Worm (Caenorhabditis elegans): ENCODE measurements around the gene M60.4.
A peak's percentile ranks its signal among the peaks of the same experiment; 100 is the strongest.

Gene M60.4

DNA sequence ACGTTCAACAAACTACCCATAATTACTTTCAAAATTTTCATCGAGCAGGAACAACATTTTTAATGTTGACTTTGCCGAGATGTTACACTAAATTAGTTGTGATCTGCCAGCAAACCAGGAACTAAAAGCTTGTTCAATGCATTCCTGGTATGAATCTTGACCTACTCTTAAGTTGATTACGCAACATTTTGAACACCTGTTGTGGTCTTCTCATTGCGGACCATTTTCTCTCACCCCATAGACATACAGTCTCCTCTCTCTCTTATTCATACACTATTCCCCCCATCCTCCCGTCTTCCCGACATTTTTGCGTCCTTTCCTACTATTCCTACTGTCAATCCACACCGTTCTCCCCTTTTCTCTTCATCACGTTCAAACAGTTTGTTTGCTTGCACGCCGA lies 37.4 kb upstream of the M60.4 start:
- TF ChIP-seq mdl-1 (tag; optimal IDR thresholded peaks at IDR 0.05) = no peak
- peak; percentile 35 for TF ChIP-seq pha-4 (tag; optimal IDR thresholded peaks at IDR 0.05)
- no peak for TF ChIP-seq lin-39 (tag; optimal IDR thresholded peaks at IDR 0.05)

DNA sequence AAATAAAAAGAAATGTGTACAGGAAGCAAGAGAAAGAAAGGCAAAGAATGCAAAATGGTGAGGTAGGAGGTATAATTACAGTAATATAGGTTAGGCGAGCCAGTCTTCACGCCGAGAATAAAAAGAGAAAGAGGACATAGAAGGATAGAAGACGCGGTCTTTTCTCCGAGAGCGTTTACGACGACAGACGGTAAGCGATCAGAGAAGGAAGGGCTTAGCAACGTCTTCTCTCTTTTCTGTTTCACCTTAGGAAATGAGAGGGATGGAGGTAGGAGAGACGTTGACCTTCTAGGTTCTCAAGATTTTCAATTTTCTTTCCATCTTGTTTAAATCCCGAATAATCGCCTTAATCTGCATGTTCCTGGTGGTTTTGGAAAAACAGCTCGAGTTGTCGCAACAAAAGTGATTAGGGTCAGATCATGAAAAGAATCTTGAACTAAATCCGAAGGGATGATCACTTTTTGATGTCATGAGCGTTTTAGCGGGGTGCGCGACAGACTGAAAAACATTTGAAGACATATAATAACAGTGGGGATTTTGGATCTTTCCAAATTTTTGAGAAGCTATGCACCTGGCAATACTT lies 34.9 kb upstream of the M60.4 start, which contains the start of gene cutl-29:
TSS of gene cutl-29 (minus strand) at position 51 of the 583 bp plus-strand sequence.
- TF ChIP-seq snpc-4 (tag; optimal IDR thresholded peaks at IDR 0.05) = no peak
- TF ChIP-seq fkh-2 (tag; optimal IDR thresholded peaks at IDR 0.05) = no peak
- TF ChIP-seq nhr-237 (tag; optimal IDR thresholded peaks at IDR 0.05) = no peak
- no peak for TF ChIP-seq ceh-16 (tag; optimal IDR thresholded peaks at IDR 0.05)
- no peak for TF ChIP-seq ceh-28 (tag; optimal IDR thresholded peaks at IDR 0.05)
- TF ChIP-seq elt-2 (tag; optimal IDR thresholded peaks at IDR 0.05) = no peak
- no peak for TF ChIP-seq mdl-1 (tag; optimal IDR thresholded peaks at IDR 0.05)
- TF ChIP-seq egl-27 (tag; optimal IDR thresholded peaks at IDR 0.05) = no peak
- no peak for TF ChIP-seq nhr-23 (tag; optimal IDR thresholded peaks at IDR 0.05)

DNA sequence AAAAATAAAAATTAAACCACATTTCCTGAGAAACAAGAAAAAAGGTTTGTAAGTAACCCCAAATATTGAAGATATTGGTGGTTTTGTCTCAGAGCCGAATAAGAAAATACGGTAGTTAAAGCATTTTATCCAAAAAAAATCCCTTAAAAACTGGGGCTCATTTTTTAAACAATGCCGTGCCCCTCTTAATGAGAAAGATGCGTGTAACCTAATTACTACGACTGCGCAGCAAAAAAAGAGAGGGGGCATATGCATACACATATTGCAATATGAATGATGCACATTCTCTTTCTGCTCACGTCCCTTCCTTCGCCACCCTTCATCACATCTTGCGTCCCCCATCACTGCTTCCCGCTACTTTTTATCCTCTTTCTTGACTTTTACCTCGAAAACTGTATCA lies 32.0 kb upstream of the M60.4 start:
- TF ChIP-seq lin-15B (tag; optimal IDR thresholded peaks at IDR 0.05) (no peak), daf-12 (tag; optimal IDR thresholded peaks at IDR 0.05) (no peak), R02D3.7 (tag; optimal IDR thresholded peaks at IDR 0.05) (no peak), nfya-1 (tag; optimal IDR thresholded peaks at IDR 0.05; ENCODE audit: insufficient read depth) (no peak), unc-39 (tag; optimal IDR thresholded peaks at IDR 0.05) (no peak), tbx-2 (tag; optimal IDR thresholded peaks at IDR 0.05) (no peak), mml-1 (tag; optimal IDR thresholded peaks at IDR 0.05) (no peak), aly-2 (tag; optimal IDR thresholded peaks at IDR 0.05) (no peak), fos-1 (tag; optimal IDR thresholded peaks at IDR 0.05) (no peak), egl-5 (tag; optimal IDR thresholded peaks at IDR 0.05) (no peak)

DNA sequence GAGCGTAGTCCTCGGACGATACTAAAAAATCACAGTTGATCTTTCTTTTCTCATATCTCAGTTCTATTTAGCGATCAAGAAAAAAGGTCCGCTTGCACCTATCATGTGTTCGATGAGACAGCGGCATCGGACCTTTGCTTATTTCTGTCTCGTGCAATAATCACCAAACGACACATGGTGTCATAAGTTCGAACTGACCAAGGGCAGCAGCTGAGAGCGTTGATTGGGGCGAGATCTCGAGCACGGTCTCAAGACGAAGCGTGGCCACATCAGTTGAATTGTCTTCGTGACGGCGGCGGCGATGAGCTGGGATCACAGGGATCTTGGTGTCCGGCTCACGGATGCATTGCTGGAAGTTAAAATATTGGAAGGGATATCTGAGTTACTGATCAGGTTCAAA lies 26.6 kb upstream of the M60.4 start:
- TF ChIP-seq unc-39 (tag; optimal IDR thresholded peaks at IDR 0.05) (no peak), nfya-1 (tag; optimal IDR thresholded peaks at IDR 0.05; ENCODE audit: insufficient read depth) (no peak), mdl-1 (tag; optimal IDR thresholded peaks at IDR 0.05) (no peak), lin-39 (tag; optimal IDR thresholded peaks at IDR 0.05) (no peak), lin-15B (tag; optimal IDR thresholded peaks at IDR 0.05) (no peak), ceh-28 (tag; optimal IDR thresholded peaks at IDR 0.05) (no peak), pqm-1 (tag; optimal IDR thresholded peaks at IDR 0.05) (no peak)

DNA sequence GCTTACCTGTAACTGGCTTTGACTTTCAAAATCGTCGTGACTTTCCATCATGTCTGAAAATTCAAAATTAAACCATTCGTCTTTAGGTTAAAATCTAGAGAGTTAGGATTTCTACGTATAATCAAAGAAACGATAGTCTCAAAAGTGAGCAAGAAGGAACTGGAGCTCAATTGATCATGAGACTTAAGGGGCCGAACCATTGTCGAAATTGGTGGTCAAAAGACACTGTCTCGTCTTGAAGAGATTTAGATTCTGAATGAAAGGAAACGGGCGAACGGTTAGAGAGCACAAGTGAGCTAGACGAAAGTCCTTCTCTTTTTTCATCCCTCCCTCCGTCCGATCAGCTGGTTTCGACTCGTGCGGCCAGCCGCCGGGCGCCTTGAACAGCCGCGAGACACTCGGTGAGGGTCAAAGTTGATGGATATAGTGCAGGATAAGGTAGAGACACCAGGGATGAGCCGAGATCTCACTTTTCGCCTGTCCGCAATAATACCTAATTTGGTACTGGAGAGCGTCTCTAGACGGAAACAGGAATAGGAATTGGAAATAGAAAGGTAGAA lies 25.1 kb upstream of the M60.4 start, which contains the start of gene M60.7:
TSS of gene M60.7 (minus strand) at position 51 of the 560 bp plus-strand sequence.
- TF ChIP-seq lin-15B (tag; optimal IDR thresholded peaks at IDR 0.05) (no peak), nhr-12 (tag; optimal IDR thresholded peaks at IDR 0.05) (no peak), daf-12 (tag; optimal IDR thresholded peaks at IDR 0.05) (no peak), lin-39 (tag; optimal IDR thresholded peaks at IDR 0.05) (peak; percentile 7)

DNA sequence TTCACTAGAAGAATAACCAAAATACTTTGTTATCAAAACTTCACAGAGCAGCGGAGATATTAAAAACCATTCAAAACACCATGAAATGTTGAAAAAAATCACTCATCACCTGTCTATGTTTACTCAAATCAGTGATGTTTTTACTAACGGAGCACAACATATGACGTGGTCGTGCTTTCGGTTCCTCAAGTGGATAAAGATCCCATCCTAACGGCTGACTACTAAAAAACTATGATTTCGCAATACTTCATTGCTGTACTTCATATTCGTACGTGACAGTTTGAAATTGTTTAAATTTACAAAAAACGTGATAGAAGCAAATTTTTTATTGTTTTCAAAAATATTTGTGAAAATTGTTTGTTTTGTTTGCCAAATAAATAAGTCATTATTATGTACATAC lies 21.6 kb upstream of the M60.4 start:
- TF ChIP-seq R02D3.7 (tag; optimal IDR thresholded peaks at IDR 0.05) (no peak), pha-4 (tag; optimal IDR thresholded peaks at IDR 0.05) (peak; percentile 52)

DNA sequence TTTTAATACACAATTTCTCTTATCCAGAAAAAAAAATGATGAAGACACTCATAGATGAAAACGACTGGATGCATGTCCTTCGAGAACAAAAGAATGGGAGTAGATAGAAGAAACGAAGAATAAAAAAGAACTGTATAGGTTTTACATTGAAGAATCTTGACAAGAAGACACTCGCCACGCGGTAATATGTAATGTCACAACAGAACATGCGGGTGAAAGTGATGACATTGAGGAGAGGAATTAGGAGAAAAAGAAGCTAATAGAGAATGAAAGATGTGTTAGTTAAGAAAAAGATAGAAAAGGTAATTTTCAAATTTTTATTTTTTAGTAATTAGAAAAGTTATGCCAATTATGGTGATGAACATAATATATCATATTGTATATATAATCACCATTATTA lies 19.3 kb upstream of the M60.4 start:
- TF ChIP-seq unc-39 (tag; optimal IDR thresholded peaks at IDR 0.05) = no peak
- TF ChIP-seq nhr-43 (tag; optimal IDR thresholded peaks at IDR 0.05; ENCODE audit: poor library complexity, severe bottlenecking) = no peak
- TF ChIP-seq ceh-28 (tag; optimal IDR thresholded peaks at IDR 0.05) = no peak
- peak; percentile 74 for TF ChIP-seq nhr-25 (tag; optimal IDR thresholded peaks at IDR 0.05)
- no peak for TF ChIP-seq lin-39 (tag; optimal IDR thresholded peaks at IDR 0.05)
- TF ChIP-seq ZK546.5 (tag; optimal IDR thresholded peaks at IDR 0.05) = no peak
- no peak for TF ChIP-seq nhr-67 (tag; optimal IDR thresholded peaks at IDR 0.05)
- no peak for TF ChIP-seq elt-2 (tag; optimal IDR thresholded peaks at IDR 0.05)
- TF ChIP-seq pqm-1 (tag; optimal IDR thresholded peaks at IDR 0.05) = no peak
- peak; percentile 15 for TF ChIP-seq nhr-23 (tag; optimal IDR thresholded peaks at IDR 0.05)
- TF ChIP-seq aly-2 (tag; optimal IDR thresholded peaks at IDR 0.05) = no peak
- no peak for TF ChIP-seq daf-12 (tag; optimal IDR thresholded peaks at IDR 0.05)
- TF ChIP-seq ama-1 (optimal IDR thresholded peaks at IDR 0.05) = no peak
- no peak for TF ChIP-seq egl-5 (tag; optimal IDR thresholded peaks at IDR 0.05)
- TF ChIP-seq ztf-4 (tag; optimal IDR thresholded peaks at IDR 0.05) = no peak
- TF ChIP-seq tbx-2 (tag; optimal IDR thresholded peaks at IDR 0.05) = no peak

Measured in whole organism, L3 larva.